Worm (Caenorhabditis elegans) whole organism, L2 larva: Measurements from ENCODE around the gene nhr-56.

Source experiments
- C34F6.9 ChIP-seq: fragments of 150-350 bp; optimal IDR thresholded peaks from 2 replicates; lab custom pipeline; 2014; ENCODE audit warnings: missing biosample characterization, missing genetic modification characterization
- F13H6.1 ChIP-seq: sonication (generic microtip); optimal IDR thresholded peaks from 2 replicates; lab custom pipeline; 2016; ENCODE audit warnings: missing genetic modification characterization, missing compliant biosample characterization
- ZK546.5 ChIP-seq: sonication (generic microtip); optimal IDR thresholded peaks from 2 replicates; lab custom pipeline; 2017; ENCODE audit warnings: missing biosample characterization, missing genetic modification characterization
- aly-2 ChIP-seq: fragments of 150-350 bp; optimal IDR thresholded peaks from 2 replicates; lab custom pipeline; 2014; ENCODE audit warnings: missing biosample characterization, missing genetic modification characterization
- ama-1 ChIP-seq: fragments of 150-350 bp; optimal IDR thresholded peaks from 2 replicates; lab custom pipeline; 2018; ENCODE audit warnings: inconsistent platforms
- ceh-16 ChIP-seq: fragments of 150-350 bp; optimal IDR thresholded peaks from 2 replicates; lab custom pipeline; 2014; ENCODE audit warnings: missing biosample characterization, missing genetic modification characterization
- ceh-82 ChIP-seq: fragments of 150-350 bp; optimal IDR thresholded peaks from 2 replicates; lab custom pipeline; 2014; ENCODE audit warnings: missing biosample characterization, missing genetic modification characterization
- crh-2 ChIP-seq: sonication (generic microtip); optimal IDR thresholded peaks from 2 replicates; lab custom pipeline; 2017; ENCODE audit warnings: missing biosample characterization, missing genetic modification characterization
- fos-1 ChIP-seq: fragments of 150-350 bp; optimal IDR thresholded peaks from 2 replicates; lab custom pipeline; 2014; ENCODE audit warnings: missing biosample characterization, missing genetic modification characterization
- gmeb-1 ChIP-seq: fragments of 150-350 bp; optimal IDR thresholded peaks from 2 replicates; lab custom pipeline; 2014; ENCODE audit warnings: missing biosample characterization, missing genetic modification characterization
- lin-13 ChIP-seq: fragments of 150-350 bp; optimal IDR thresholded peaks from 2 replicates; lab custom pipeline; 2014; ENCODE audit warnings: missing biosample characterization, missing genetic modification reagents, missing genetic modification characterization
- lin-39 ChIP-seq: fragments of 150-350 bp; optimal IDR thresholded peaks from 2 replicates; lab custom pipeline; 2014; ENCODE audit warnings: missing biosample characterization, missing genetic modification reagents, missing genetic modification characterization
- lsy-2 ChIP-seq, 2 experiments: fragments of 150-350 bp in 1 of 2; sonication (generic microtip) in 1 of 2; optimal IDR thresholded peaks; 2 replicates each; lab custom pipeline; 2014 to 2017; ENCODE audit warnings: missing biosample characterization in 2 of 2, missing genetic modification characterization in 2 of 2
- mab-5 ChIP-seq: fragments of 150-350 bp; optimal IDR thresholded peaks from 2 replicates; lab custom pipeline; 2014; ENCODE audit warnings: missing biosample characterization, missing genetic modification characterization
- mbf-1 ChIP-seq: sonication (generic microtip); optimal IDR thresholded peaks from 2 replicates; lab custom pipeline; 2017; ENCODE audit warnings: missing biosample characterization, missing genetic modification characterization
- nhr-11 ChIP-seq: fragments of 150-350 bp; optimal IDR thresholded peaks from 2 replicates; lab custom pipeline; 2014; ENCODE audit warnings: missing biosample characterization, missing genetic modification characterization
- nhr-12 ChIP-seq: fragments of 150-350 bp; optimal IDR thresholded peaks from 2 replicates; lab custom pipeline; 2014; ENCODE audit warnings: missing biosample characterization, missing genetic modification characterization
- nhr-129 ChIP-seq: fragments of 150-350 bp; optimal IDR thresholded peaks from 2 replicates; lab custom pipeline; 2014; ENCODE audit warnings: missing biosample characterization, missing genetic modification characterization
- nhr-21 ChIP-seq: fragments of 150-350 bp; optimal IDR thresholded peaks from 2 replicates; lab custom pipeline; 2014; ENCODE audit warnings: missing biosample characterization, missing genetic modification characterization
- nhr-237 ChIP-seq: fragments of 150-350 bp; optimal IDR thresholded peaks from 2 replicates; lab custom pipeline; 2014; ENCODE audit warnings: missing biosample characterization, missing genetic modification characterization
- nhr-25 ChIP-seq: fragments of 150-350 bp; sonication (generic microtip); optimal IDR thresholded peaks from 3 replicates; lab custom pipeline; 2014; ENCODE audit warnings: missing biosample characterization, missing genetic modification characterization
- nhr-6 ChIP-seq: fragments of 150-350 bp; optimal IDR thresholded peaks from 2 replicates; lab custom pipeline; 2014; ENCODE audit warnings: missing biosample characterization, missing genetic modification characterization
- peb-1 ChIP-seq: fragments of 150-350 bp; optimal IDR thresholded peaks from 2 replicates; lab custom pipeline; 2014; ENCODE audit warnings: missing biosample characterization, missing genetic modification characterization
- sma-9 ChIP-seq, 2 experiments: fragments of 150-350 bp in 1 of 2; sonication (generic microtip) in 1 of 2; optimal IDR thresholded peaks; 2 replicates each; lab custom pipeline; 2014 to 2016; ENCODE audit warnings: missing genetic modification characterization in 2 of 2, mild to moderate bottlenecking in 1 of 2, missing biosample characterization in 1 of 2, missing compliant biosample characterization in 1 of 2, missing genetic modification reagents in 1 of 2, moderate library complexity in 1 of 2
- unc-39 ChIP-seq: fragments of 150-350 bp; optimal IDR thresholded peaks from 2 replicates; lab custom pipeline; 2014; ENCODE audit warnings: missing biosample characterization, missing genetic modification characterization
- unc-55 ChIP-seq: fragments of 150-350 bp; sonication (generic microtip); optimal IDR thresholded peaks from 3 replicates; lab custom pipeline; 2014; ENCODE audit warnings: missing biosample characterization, missing genetic modification reagents, missing genetic modification characterization
- unc-62 ChIP-seq: fragments of 150-350 bp; optimal IDR thresholded peaks from 2 replicates; lab custom pipeline; 2014; ENCODE audit warnings: missing biosample characterization, missing genetic modification reagents, missing genetic modification characterization

nhr-56 gene

ce11 chrV:2226903-2227302, 8.1 kb downstream of the nhr-56 start, which contains the start of gene nhr-18:
TSS of gene nhr-18 (plus strand) at chrV:2227203.
- TF ChIP-seq nhr-21 (tag; lab: Kevin White, UChicago), result no peak
- no peak for TF ChIP-seq lin-13 (GFP tag; lab: Kevin White, UChicago)
- no peak for TF ChIP-seq unc-62
- TF ChIP-seq nhr-25 (tag; lab: Kevin White, UChicago), result no peak
- TF ChIP-seq fos-1 (tag; lab: Kevin White, UChicago), result no peak
- TF ChIP-seq lsy-2 (tag; optimal IDR thresholded peaks at IDR 0.05; lab: Kevin White, UChicago), result no peak

ce11 chrV:2228781-2229180, 10.0 kb downstream of the nhr-56 start, which contains the start of gene nhr-126:
TSS of gene nhr-126 (plus strand) at chrV:2229081.
- TF ChIP-seq nhr-11 (tag; lab: Kevin White, UChicago) (no peak), ama-1 (no peak), peb-1 (no peak), lsy-2 (tag; optimal IDR thresholded peaks at IDR 0.05; lab: Kevin White, UChicago) (no peak)
- TF ChIP-seq, all 48 proteins: peak for 0

- TF ChIP-seq nhr-6 (no peak), fos-1 (tag; lab: Kevin White, UChicago) (peak; percentile 4), C34F6.9 (tag; lab: Kevin White, UChicago) (peak; percentile 34), lsy-2 (tag; optimal IDR thresholded peaks at IDR 0.05; lab: Kevin White, UChicago) (no peak), crh-2 (tag; lab: Kevin White, UChicago) (peak; percentile 38)
These were observed 12.1 kb downstream of the nhr-56 start, which contains the start of gene nhr-134 for ce11 chrV:2230912-2231311. TSS of gene nhr-134 (plus strand) at chrV:2231223.

- TF ChIP-seq ceh-82 (tag; lab: Kevin White, UChicago) (no peak), unc-55 (no peak), lin-13 (GFP tag; lab: Kevin White, UChicago) (no peak), ZK546.5 (tag; lab: Kevin White, UChicago) (no peak), ceh-16 (no peak), mbf-1 (tag; lab: Kevin White, UChicago) (no peak), lin-39 (tag; lab: Kevin White, UChicago) (no peak), mab-5 (tag; lab: Kevin White, UChicago) (no peak), F13H6.1 (tag; lab: Kevin White, UChicago) (no peak), C34F6.9 (tag; lab: Kevin White, UChicago) (no peak), nhr-129 (no peak), aly-2 (tag; lab: Kevin White, UChicago) (no peak), nhr-11 (tag; lab: Kevin White, UChicago) (no peak), fos-1 (tag; lab: Kevin White, UChicago) (no peak), nhr-237 (no peak)
These were observed 14.4 kb downstream of the nhr-56 start, which contains the start of gene nhr-96 for ce11 chrV:2233177-2233576. TSS of gene nhr-96 (plus strand) at chrV:2233477.

- TF ChIP-seq nhr-129 (peak; percentile 7), nhr-237 (no peak), sma-9 (GFP tag; optimal IDR thresholded peaks at IDR 0.05; lab: Kevin White, UChicago) (peak; percentile 32), sma-9 (tag; optimal IDR thresholded peaks at IDR 0.05; lab: Kevin White, UChicago) (no peak), unc-55 (peak; percentile 34), C34F6.9 (tag; lab: Kevin White, UChicago) (peak; percentile 28), gmeb-1 (tag; lab: Kevin White, UChicago) (peak; percentile 3), fos-1 (tag; lab: Kevin White, UChicago) (peak; percentile 31), unc-39 (tag; lab: Kevin White, UChicago) (no peak)
These were observed 17.0 kb downstream of the nhr-56 start, which contains the start of gene cyp-33C4 for ce11 chrV:2235848-2236247. TSS of gene cyp-33C4 (plus strand) at chrV:2236140.

- peak; percentile 16 for TF ChIP-seq gmeb-1 (tag; lab: Kevin White, UChicago)
- TF ChIP-seq nhr-12 (tag; lab: Kevin White, UChicago), result no peak
- TF ChIP-seq, all 48 proteins: peak for 1
These were observed 19.2 kb downstream of the nhr-56 start for ce11 chrV:2238012-2238411.

ce11 chrV:2242630-2243029, 23.8 kb downstream of the nhr-56 start, which contains the start of gene cyp-33C3:
TSS of gene cyp-33C3 (plus strand) at chrV:2242778.
- no peak for TF ChIP-seq nhr-21 (tag; lab: Kevin White, UChicago)
- TF ChIP-seq ZK546.5 (tag; lab: Kevin White, UChicago), result no peak
- TF ChIP-seq, all 48 proteins: peak for 0
